Fruit fly (Drosophila melanogaster) S2 (cell line): ENCODE results near the gene Rrp40.
A peak's percentile ranks its signal among the peaks of the same experiment; 100 is the strongest.

Experiments used
- CG8478 ChIP-seq: fragments of >200 bp; optimal IDR thresholded peaks from 2 replicates; lab custom pipeline; 2018
- CTCF ChIP-seq, 2 experiments: fragments of >200 bp; optimal IDR thresholded peaks; 2 replicates each; lab custom pipeline; 2018

Rrp40 gene

dm6 chr2L:1728620-1728944, at the start of gene Rrp40:
TSS of gene Rrp40 (plus strand) at chr2L:1728732.
- TF ChIP-seq CG8478 (lab: Kevin White, UChicago) (no peak), CTCF (optimal IDR thresholded peaks at IDR 0.05; lab: Kevin White, UChicago) (no peak)

- no peak for TF ChIP-seq CG8478 (lab: Kevin White, UChicago)
- no peak for TF ChIP-seq CTCF (optimal IDR thresholded peaks at IDR 0.05; lab: Kevin White, UChicago)
Measured at dm6 chr2L:1692857-1693256, 35.7 kb upstream of the Rrp40 start.

dm6 chr2L:1696269-1696668, 32.3 kb upstream of the Rrp40 start:
- TF ChIP-seq CG8478 (lab: Kevin White, UChicago) (no peak), CTCF (optimal IDR thresholded peaks at IDR 0.05; lab: Kevin White, UChicago) (no peak)

dm6 chr2L:1704746-1705145, 23.8 kb upstream of the Rrp40 start, which contains the start of gene cpb:
TSS of gene cpb (plus strand) at chr2L:1704902.
- TF ChIP-seq CTCF (optimal IDR thresholded peaks at IDR 0.05; lab: Kevin White, UChicago) (no peak), CG8478 (lab: Kevin White, UChicago) (no peak)

dm6 chr2L:1706961-1707360, 21.6 kb upstream of the Rrp40 start:
- TF ChIP-seq CG8478 (lab: Kevin White, UChicago) (no peak), CTCF (optimal IDR thresholded peaks at IDR 0.05; lab: Kevin White, UChicago) (no peak)

dm6 chr2L:1708110-1708509, 20.4 kb upstream of the Rrp40 start:
- TF ChIP-seq CTCF (optimal IDR thresholded peaks at IDR 0.05; lab: Kevin White, UChicago) (no peak), CG8478 (lab: Kevin White, UChicago) (no peak)

- TF ChIP-seq CG8478 (lab: Kevin White, UChicago), result no peak
- no peak for TF ChIP-seq CTCF (optimal IDR thresholded peaks at IDR 0.05; lab: Kevin White, UChicago)
Measured at dm6 chr2L:1709316-1709715, 19.2 kb upstream of the Rrp40 start.

dm6 chr2L:1710224-1710623, 18.3 kb upstream of the Rrp40 start, which contains the start of the genes CG17660 and mRpL48:
TSS of gene CG17660 (minus strand) at chr2L:1710421.
TSS of gene mRpL48 (plus strand) at chr2L:1710462.
- TF ChIP-seq CG8478 (lab: Kevin White, UChicago) (no peak), CTCF (optimal IDR thresholded peaks at IDR 0.05; lab: Kevin White, UChicago) (no peak)

- TF ChIP-seq CG8478 (lab: Kevin White, UChicago) (no peak), CTCF (optimal IDR thresholded peaks at IDR 0.05; lab: Kevin White, UChicago) (peak; percentile 81 to 84)
Measured at dm6 chr2L:1715699-1716333, 12.7 kb upstream of the Rrp40 start, which contains the start of gene frtz. TSS of gene frtz (minus strand) at chr2L:1715851.

- TF ChIP-seq CTCF (optimal IDR thresholded peaks at IDR 0.05; lab: Kevin White, UChicago), result no peak
- no peak for TF ChIP-seq CG8478 (lab: Kevin White, UChicago)
Measured at dm6 chr2L:1717247-1717646, 11.3 kb upstream of the Rrp40 start.

dm6 chr2L:1719971-1720370, 8.6 kb upstream of the Rrp40 start:
- TF ChIP-seq CG8478 (lab: Kevin White, UChicago), result no peak

- TF ChIP-seq CG8478 (lab: Kevin White, UChicago) (no peak), CTCF (optimal IDR thresholded peaks at IDR 0.05; lab: Kevin White, UChicago) (no peak)
Measured at dm6 chr2L:1720846-1721506, 7.6 kb upstream of the Rrp40 start.

dm6 chr2L:1722260-1722659, 6.3 kb upstream of the Rrp40 start:
- TF ChIP-seq CG8478 (lab: Kevin White, UChicago), result no peak
- TF ChIP-seq CTCF (optimal IDR thresholded peaks at IDR 0.05; lab: Kevin White, UChicago), result no peak

dm6 chr2L:1723135-1723936, 5.2 kb upstream of the Rrp40 start:
- TF ChIP-seq CTCF (optimal IDR thresholded peaks at IDR 0.05; lab: Kevin White, UChicago) (no peak), CG8478 (lab: Kevin White, UChicago) (no peak)
